Worm (Caenorhabditis elegans) whole organism, L4 larva: ENCODE measurements around the gene Y54G2A.38.
A peak's percentile ranks its signal among the peaks of the same experiment; 100 is the strongest.

Experiments used
- D1046.2 ChIP-seq: fragments of 200-800 bp; sonication (Bioruptor generic); IDR thresholded peaks from 2 replicates; pipeline ENCODE4 v1.3.6; 2022; ENCODE audit warnings: missing genetic modification characterization, missing compliant biosample characterization
- F10B5.3 ChIP-seq: sonication (generic microtip); optimal IDR thresholded peaks from 2 replicates; lab custom pipeline; 2016; ENCODE audit warnings: mild to moderate bottlenecking, missing genetic modification characterization, missing compliant biosample characterization
- F26F4.8 ChIP-seq: fragments of 200-800 bp; sonication (Bioruptor generic); conservative IDR thresholded peaks from 2 replicates; pipeline ENCODE4 v1.3.6; 2022; ENCODE audit warnings: missing genetic modification characterization, missing compliant biosample characterization
- F49E8.2 ChIP-seq: sonication (generic microtip); optimal IDR thresholded peaks from 2 replicates; lab custom pipeline; 2016; ENCODE audit warnings: missing compliant biosample characterization, mild to moderate bottlenecking, missing genetic modification characterization, borderline replicate concordance
- T20F7.1 ChIP-seq: fragments of 200-800 bp; sonication (Bioruptor generic); optimal IDR thresholded peaks from 2 replicates; lab custom pipeline; 2018; ENCODE audit warnings: mild to moderate bottlenecking, missing genetic modification characterization, missing compliant biosample characterization
- Y5F2A.4 ChIP-seq: fragments of 200-800 bp; sonication (Bioruptor generic); optimal IDR thresholded peaks from 2 replicates; lab custom pipeline; 2018; ENCODE audit warnings: mild to moderate bottlenecking, missing genetic modification characterization, missing compliant biosample characterization
- Y75B8A.6 ChIP-seq: fragments of 200-800 bp; sonication (Bioruptor generic); IDR thresholded peaks from 2 replicates; pipeline ENCODE4 v1.3.6; 2022; ENCODE audit warnings: missing genetic modification reagents, missing genetic modification characterization, missing compliant biosample characterization
- ama-1 ChIP-seq: fragments of 150-350 bp; optimal IDR thresholded peaks from 2 replicates; lab custom pipeline; 2014; ENCODE audit warnings: inconsistent platforms, mixed read lengths
- attf-4 ChIP-seq: sonication (generic microtip); optimal IDR thresholded peaks from 3 replicates; lab custom pipeline; 2017; ENCODE audit warnings: missing biosample characterization, missing genetic modification characterization
- ceh-20 ChIP-seq: fragments of 200-800 bp; sonication (Bioruptor generic); IDR thresholded peaks from 2 replicates; pipeline ENCODE4 v1.3.6; 2022; ENCODE audit warnings: missing genetic modification reagents, missing genetic modification characterization, missing compliant biosample characterization
- ceh-82 ChIP-seq: sonication (generic microtip); optimal IDR thresholded peaks from 2 replicates; lab custom pipeline; 2017; ENCODE audit warnings: missing biosample characterization, missing genetic modification characterization
- dmd-6 ChIP-seq: fragments of 200-800 bp; sonication (Bioruptor generic); IDR thresholded peaks from 2 replicates; pipeline ENCODE4 v1.3.6; 2022; ENCODE audit warnings: missing genetic modification reagents, missing genetic modification characterization, missing compliant biosample characterization
- dmd-8 ChIP-seq: fragments of 200-800 bp; sonication (Bioruptor generic); IDR thresholded peaks from 2 replicates; pipeline ENCODE4 v1.3.6; 2022; ENCODE audit warnings: missing genetic modification characterization, missing compliant biosample characterization
- dpl-1 ChIP-seq: fragments of 150-350 bp; optimal IDR thresholded peaks from 2 replicates; lab custom pipeline; 2014; ENCODE audit warnings: missing biosample characterization, missing genetic modification reagents, missing genetic modification characterization
- duxl-1 ChIP-seq: sonication (generic microtip); optimal IDR thresholded peaks from 2 replicates; lab custom pipeline; 2016; ENCODE audit warnings: mild to moderate bottlenecking, missing genetic modification characterization, moderate library complexity, missing compliant biosample characterization; ENCODE audit not compliant: poor library complexity
- dve-1 ChIP-seq: sonication (generic microtip); optimal IDR thresholded peaks from 2 replicates; lab custom pipeline; 2017; ENCODE audit warnings: antibody characterized with exemption, mild to moderate bottlenecking, missing genetic modification characterization, missing compliant biosample characterization; ENCODE audit not compliant: insufficient read depth
- gei-8 ChIP-seq: fragments of 200-800 bp; sonication (Bioruptor generic); optimal IDR thresholded peaks from 2 replicates; lab custom pipeline; 2018; ENCODE audit warnings: mild to moderate bottlenecking, missing genetic modification characterization, missing compliant biosample characterization
- hmg-1.1 ChIP-seq: fragments of 200-800 bp; sonication (Bioruptor generic); IDR thresholded peaks from 2 replicates; pipeline ENCODE4 v1.3.6; 2022; ENCODE audit warnings: missing genetic modification reagents, missing genetic modification characterization, missing compliant biosample characterization
- lim-7 ChIP-seq: fragments of 200-800 bp; sonication (Bioruptor generic); IDR thresholded peaks from 2 replicates; pipeline ENCODE4 v1.3.6; 2022; ENCODE audit warnings: missing genetic modification characterization, missing compliant biosample characterization
- lin-13 ChIP-seq: fragments of 150-350 bp; optimal IDR thresholded peaks from 2 replicates; lab custom pipeline; 2014; ENCODE audit warnings: missing biosample characterization, missing genetic modification reagents, missing genetic modification characterization
- lin-38 ChIP-seq: fragments of 200-800 bp; sonication (Bioruptor generic); IDR thresholded peaks from 2 replicates; pipeline ENCODE4 v1.3.6; 2022; ENCODE audit warnings: missing genetic modification reagents, missing genetic modification characterization, missing compliant biosample characterization
- lsy-2 ChIP-seq, 2 experiments: fragments of 150-350 bp in 1 of 2; sonication (generic microtip) in 1 of 2; optimal IDR thresholded peaks; 2 replicates each; lab custom pipeline; 2014 to 2017; ENCODE audit warnings: missing biosample characterization in 2 of 2, missing genetic modification characterization in 2 of 2
- madf-5 ChIP-seq, 2 experiments: fragments of 200-800 bp; sonication (Bioruptor generic); IDR thresholded peaks; 2 replicates each; pipeline ENCODE4 v1.3.6; 2022; ENCODE audit warnings: missing compliant biosample characterization in 2 of 2, missing genetic modification characterization in 2 of 2
- madf-9 ChIP-seq: fragments of 200-800 bp; sonication (Bioruptor generic); conservative IDR thresholded peaks from 2 replicates; pipeline ENCODE4 v1.3.6; 2022; ENCODE audit warnings: missing genetic modification reagents, missing genetic modification characterization, missing compliant biosample characterization
- mxl-2 ChIP-seq: fragments of 200-800 bp; sonication (Bioruptor generic); conservative IDR thresholded peaks from 2 replicates; pipeline ENCODE4 v1.3.6; 2022; ENCODE audit warnings: missing genetic modification reagents, missing genetic modification characterization, missing compliant biosample characterization
- nhr-102 ChIP-seq: sonication (generic microtip); optimal IDR thresholded peaks from 2 replicates; lab custom pipeline; 2016; ENCODE audit warnings: mild to moderate bottlenecking, missing genetic modification characterization, moderate library complexity, missing compliant biosample characterization
- nhr-25 ChIP-seq: sonication (generic microtip); optimal IDR thresholded peaks from 2 replicates; lab custom pipeline; 2017; ENCODE audit warnings: missing genetic modification characterization, mild to moderate bottlenecking, missing compliant biosample characterization, antibody characterized with exemption, moderate library complexity, borderline replicate concordance; ENCODE audit not compliant: insufficient read depth
- nhr-28 ChIP-seq: fragments of 150-350 bp; optimal IDR thresholded peaks from 2 replicates; lab custom pipeline; 2014; ENCODE audit warnings: missing biosample characterization, missing genetic modification characterization
- nhr-42 ChIP-seq: fragments of 200-800 bp; sonication (Bioruptor generic); IDR thresholded peaks from 2 replicates; pipeline ENCODE4 v1.3.6; 2022; ENCODE audit warnings: missing genetic modification characterization, missing compliant biosample characterization
- nhr-48 ChIP-seq: sonication (generic microtip); optimal IDR thresholded peaks from 2 replicates; lab custom pipeline; 2016; ENCODE audit warnings: mild to moderate bottlenecking, missing genetic modification characterization, missing compliant biosample characterization
- nhr-76 ChIP-seq: fragments of 150-350 bp; optimal IDR thresholded peaks from 2 replicates; lab custom pipeline; 2014; ENCODE audit warnings: missing biosample characterization, missing genetic modification characterization
- nhr-77 ChIP-seq: fragments of 150-350 bp; optimal IDR thresholded peaks from 2 replicates; lab custom pipeline; 2014; ENCODE audit warnings: missing biosample characterization, missing genetic modification characterization
- pqm-1 ChIP-seq: sonication (generic microtip); optimal IDR thresholded peaks from 2 replicates; lab custom pipeline; 2017; ENCODE audit warnings: missing biosample characterization, missing genetic modification characterization
- rbr-2 ChIP-seq: sonication (generic microtip); optimal IDR thresholded peaks from 2 replicates; lab custom pipeline; 2016; ENCODE audit warnings: missing genotype, missing genetic modification characterization, missing compliant biosample characterization
- skn-1 ChIP-seq: fragments of 150-350 bp; optimal IDR thresholded peaks from 2 replicates; lab custom pipeline; 2014; ENCODE audit warnings: missing biosample characterization, missing genetic modification characterization
- snpc-4 ChIP-seq: fragments of 150-350 bp; optimal IDR thresholded peaks from 2 replicates; lab custom pipeline; 2014; ENCODE audit warnings: missing biosample characterization, missing genetic modification characterization
- tra-1 ChIP-seq: fragments of 200-800 bp; sonication (Bioruptor generic); IDR thresholded peaks from 2 replicates; pipeline ENCODE4 v1.3.6; 2022; ENCODE audit warnings: missing genetic modification reagents, missing genetic modification characterization, missing compliant biosample characterization
- zag-1 ChIP-seq: fragments of 150-350 bp; optimal IDR thresholded peaks from 2 replicates; lab custom pipeline; 2014; ENCODE audit warnings: missing biosample characterization, missing genetic modification characterization
- zfp-3 ChIP-seq: fragments of 200-800 bp; sonication (Bioruptor generic); conservative IDR thresholded peaks from 2 replicates; pipeline ENCODE4 v1.3.6; 2022; ENCODE audit warnings: missing genetic modification reagents, missing genetic modification characterization, missing compliant biosample characterization
- ztf-11 ChIP-seq: fragments of 150-350 bp; optimal IDR thresholded peaks from 2 replicates; lab custom pipeline; 2014; ENCODE audit warnings: missing biosample characterization, missing genetic modification characterization

Y54G2A.38 gene

ce11 chrIV:2725784-2726183, 33.5 kb upstream of the Y54G2A.38 start, which contains the start of gene ubxn-2 (continued):
- peak; percentile 27 for TF ChIP-seq duxl-1
- TF ChIP-seq nhr-42 (GFP tag; lab: Robert Waterston, UW), result peak; percentile 12; the same call in 1 of the 2 replicates
- peak in 1 of 2 experiments; percentile 89 for TF ChIP-seq lsy-2 (tag; optimal IDR thresholded peaks at IDR 0.05; lab: Kevin White, UChicago)
- TF ChIP-seq Y5F2A.4 (GFP tag; lab: Kevin White, UChicago), result no peak
- no peak for TF ChIP-seq F26F4.8
- peak; percentile 80 for TF ChIP-seq hmg-1.1 (GFP tag; lab: Robert Waterston, UW)
- peak; percentile 83 for TF ChIP-seq dpl-1

- no peak for TF ChIP-seq mxl-2 (GFP tag; lab: Robert Waterston, UW)
- TF ChIP-seq ama-1 (lab: Kevin White, UChicago), result no peak
- TF ChIP-seq dmd-8 (GFP tag; lab: Robert Waterston, UW), result no peak
- TF ChIP-seq nhr-102, result no peak
- no peak for TF ChIP-seq nhr-76 (tag; lab: Kevin White, UChicago)
- no peak for TF ChIP-seq lin-38 (GFP tag; lab: Robert Waterston, UW)
- no peak for TF ChIP-seq nhr-25 (tag; lab: Kevin White, UChicago)
- TF ChIP-seq D1046.2 (GFP tag; lab: Robert Waterston, UW), result no peak
- no peak for TF ChIP-seq F10B5.3 (tag; lab: Kevin White, UChicago)
- no peak for TF ChIP-seq Y75B8A.6 (GFP tag; lab: Robert Waterston, UW)
- no peak for TF ChIP-seq madf-5 (GFP tag; IDR thresholded peaks at IDR 0.05; lab: Robert Waterston, UW)
- TF ChIP-seq T20F7.1 (GFP tag; lab: Kevin White, UChicago), result peak; percentile 25
- no peak for TF ChIP-seq ceh-82 (tag; lab: Kevin White, UChicago)
- no peak for TF ChIP-seq tra-1
- TF ChIP-seq snpc-4, result no peak
- peak; percentile 19 for TF ChIP-seq dve-1 (tag; lab: Kevin White, UChicago)
- no peak for TF ChIP-seq rbr-2 (tag; lab: Kevin White, UChicago)
- TF ChIP-seq dmd-6 (GFP tag; lab: Robert Waterston, UW), result peak; percentile 37; the same call in 1 of the 2 replicates
- no peak for TF ChIP-seq nhr-48 (tag; lab: Kevin White, UChicago)
- TF ChIP-seq pqm-1, result peak; percentile 47
- no peak for TF ChIP-seq gei-8 (GFP tag; lab: Kevin White, UChicago)
- no peak for TF ChIP-seq dpl-1
- TF ChIP-seq skn-1 (tag; lab: Kevin White, UChicago), result no peak
- peak; percentile 61 for TF ChIP-seq nhr-28 (tag; lab: Kevin White, UChicago)
- no peak for TF ChIP-seq ztf-11 (tag; lab: Kevin White, UChicago)
- no peak for TF ChIP-seq zfp-3 (GFP tag; lab: Robert Waterston, UW)
- TF ChIP-seq zag-1, result no peak
- no peak for TF ChIP-seq lin-13 (GFP tag; lab: Kevin White, UChicago)
Measured at ce11 chrIV:2729957-2730356, 29.3 kb upstream of the Y54G2A.38 start, which contains the start of gene Y94H6A.2. Y94H6A.2 (plus strand) TSS chrIV:2730292.

- no peak for TF ChIP-seq lsy-2 (tag; optimal IDR thresholded peaks at IDR 0.05; lab: Kevin White, UChicago)
- TF ChIP-seq F49E8.2, result no peak
- no peak for TF ChIP-seq lim-7 (GFP tag; lab: Robert Waterston, UW)
- no peak for TF ChIP-seq nhr-77 (tag; lab: Kevin White, UChicago)
- no peak for TF ChIP-seq dpl-1
- no peak for TF ChIP-seq Y5F2A.4 (GFP tag; lab: Kevin White, UChicago)
- no peak for TF ChIP-seq attf-4 (tag; lab: Kevin White, UChicago)
- no peak for TF ChIP-seq ceh-20 (GFP tag; lab: Robert Waterston, UW)
- no peak for TF ChIP-seq madf-9 (GFP tag; lab: Robert Waterston, UW)
Measured at ce11 chrIV:2734675-2735074, 24.6 kb upstream of the Y54G2A.38 start.
